Worm (Caenorhabditis elegans): ENCODE data around the gene F40H3.2.

DNA sequence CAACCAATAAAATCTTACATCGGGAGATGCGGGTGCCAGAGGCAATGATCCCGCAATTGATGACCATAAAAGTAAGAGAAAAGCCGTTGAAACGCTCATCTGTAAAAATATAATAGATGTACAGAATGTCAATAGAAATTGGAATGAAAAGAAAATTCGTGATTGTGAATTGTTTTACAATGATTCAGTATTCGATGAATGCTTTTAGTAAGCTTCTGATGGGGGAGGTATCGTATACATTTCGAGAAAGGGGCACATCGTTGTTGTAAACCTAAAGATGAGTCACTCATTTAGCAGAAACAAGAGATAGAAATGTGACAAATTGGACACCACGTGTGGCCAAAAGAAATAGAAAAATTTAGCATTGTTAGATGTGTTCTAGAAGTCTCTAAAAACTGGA is 49.1 kb downstream of the F40H3.2 start, which contains the start of gene C30B5.6:
- TF ChIP-seq egl-5 (tag; optimal IDR thresholded peaks at IDR 0.05) (no peak), egl-27 (tag; optimal IDR thresholded peaks at IDR 0.05) (no peak), nhr-12 (tag; optimal IDR thresholded peaks at IDR 0.05) (no peak), lin-39 (tag; optimal IDR thresholded peaks at IDR 0.05) (no peak)

Data from whole organism, L3 larva.